Fruit fly (Drosophila melanogaster): ENCODE results near the gene Ndf.
A peak's percentile ranks its signal among the peaks of the same experiment; 100 is the strongest.

Ndf gene

dm6 chr2L:10017363-10017762 is 13.7 kb downstream of the Ndf start, which contains the start of gene CG13131:
Gene CG13131 (minus strand): TSS chr2L:10017463.
- TF ChIP-seq CG43689 (GFP tag; IDR thresholded peaks at IDR 0.05) = no peak
- TF ChIP-seq CG13123 (GFP tag; optimal IDR thresholded peaks at IDR 0.05) = no peak
- no peak for TF ChIP-seq jigr1 (GFP tag; IDR thresholded peaks at IDR 0.05)
- TF ChIP-seq ssp (GFP tag; IDR thresholded peaks at IDR 0.05) = no peak
- no peak for TF ChIP-seq inv (GFP tag; IDR thresholded peaks at IDR 0.05; ENCODE audit: partially characterized antibody)
- no peak for TF ChIP-seq CG3407 (GFP tag; optimal IDR thresholded peaks at IDR 0.05)
- no peak for TF ChIP-seq CG10431 (GFP tag; optimal IDR thresholded peaks at IDR 0.05)
- no peak for TF ChIP-seq CG3838 (GFP tag; optimal IDR thresholded peaks at IDR 0.05)
- TF ChIP-seq Gsc (GFP tag; IDR thresholded peaks at IDR 0.05) = no peak
- no peak for TF ChIP-seq CG30403 (GFP tag; optimal IDR thresholded peaks at IDR 0.05)

- TF ChIP-seq Ets97D (GFP tag; optimal IDR thresholded peaks at IDR 0.05) = no peak
- TF ChIP-seq sqz (GFP tag; optimal IDR thresholded peaks at IDR 0.05) = no peak
- TF ChIP-seq Gsc (GFP tag; IDR thresholded peaks at IDR 0.05) = no peak
- no peak for TF ChIP-seq sim (GFP tag; IDR thresholded peaks at IDR 0.05)
- TF ChIP-seq Fer1 (GFP tag; optimal IDR thresholded peaks at IDR 0.05) = no peak
- no peak for TF ChIP-seq exex (tag; optimal IDR thresholded peaks at IDR 0.05)
- TF ChIP-seq zfh1 (GFP tag; IDR thresholded peaks at IDR 0.05) = no peak
Observed at dm6 chr2L:10026376-10026775, 22.7 kb downstream of the Ndf start, which contains the start of gene CG13127. Gene CG13127 (plus strand): TSS chr2L:10026676.

dm6 chr2L:10032415-10032814 is 28.8 kb downstream of the Ndf start, which contains the start of gene obst-B:
Gene obst-B (plus strand): TSS chr2L:10032690.
- TF ChIP-seq kay (GFP tag; optimal IDR thresholded peaks at IDR 0.05) = no peak
- TF ChIP-seq Sry-β (GFP tag; optimal IDR thresholded peaks at IDR 0.05) = no peak
- no peak for TF ChIP-seq CG6854 (GFP tag; optimal IDR thresholded peaks at IDR 0.05)
- no peak for TF ChIP-seq Nf-YA (GFP tag; IDR thresholded peaks at IDR 0.05)
- no peak for TF ChIP-seq Mrtf (GFP tag; IDR thresholded peaks at IDR 0.05)
- peak in 1 of 2 experiments; percentile 7 for TF ChIP-seq Trl (optimal IDR thresholded peaks at IDR 0.05)
- TF ChIP-seq Trl (GFP tag; optimal IDR thresholded peaks at IDR 0.05) = no peak
- TF ChIP-seq tna (GFP tag; IDR thresholded peaks at IDR 0.05; ENCODE audit: partially characterized antibody) = peak; percentile 64
- TF ChIP-seq Dll (GFP tag; IDR thresholded peaks at IDR 0.05; ENCODE audit: partially characterized antibody) = no peak
- TF ChIP-seq onecut (GFP tag; IDR thresholded peaks at IDR 0.05) = no peak
- peak; percentile 29; the same call in 1 of the 3 replicates for TF ChIP-seq ci (GFP tag; IDR thresholded peaks at IDR 0.05)
- no peak for TF ChIP-seq dm (GFP tag; optimal IDR thresholded peaks at IDR 0.05)
- no peak for TF ChIP-seq trem (tag; optimal IDR thresholded peaks at IDR 0.05)
- peak; percentile 76 for TF ChIP-seq sd (tag; optimal IDR thresholded peaks at IDR 0.05)
- no peak for TF ChIP-seq luna (GFP tag; optimal IDR thresholded peaks at IDR 0.05)
- TF ChIP-seq nom (GFP tag; optimal IDR thresholded peaks at IDR 0.05) = no peak
- no peak for TF ChIP-seq CG6689 (GFP tag; IDR thresholded peaks at IDR 0.05)
- peak; percentile 49 for TF ChIP-seq Ets65A (GFP tag)
- no peak for TF ChIP-seq Kr (GFP tag; optimal IDR thresholded peaks at IDR 0.05)
- TF ChIP-seq dmrt99B (tag; optimal IDR thresholded peaks at IDR 0.05) = no peak
- peak; percentile 24; the same call in 1 of the 2 replicates for TF ChIP-seq CG13287 (GFP tag; IDR thresholded peaks at IDR 0.05; ENCODE audit: partially characterized antibody)
- peak; percentile 26 for TF ChIP-seq Jarid2 (GFP tag; optimal IDR thresholded peaks at IDR 0.05)
- no peak for TF ChIP-seq danr (GFP tag; IDR thresholded peaks at IDR 0.05)
- peak; percentile 45; the same call in 1 of the 2 replicates for TF ChIP-seq bbx (GFP tag; IDR thresholded peaks at IDR 0.05; ENCODE audit: partially characterized antibody)
- no peak for TF ChIP-seq CG1603 (tag; optimal IDR thresholded peaks at IDR 0.05)
- no peak for TF ChIP-seq Mad (GFP tag; optimal IDR thresholded peaks at IDR 0.05)
- no peak for TF ChIP-seq h (optimal IDR thresholded peaks at IDR 0.05)
- no peak for TF ChIP-seq ara (GFP tag; IDR thresholded peaks at IDR 0.05)
- TF ChIP-seq chinmo (GFP tag; IDR thresholded peaks at IDR 0.05; ENCODE audit: partially characterized antibody) = peak; percentile 97
- no peak for TF ChIP-seq pan (optimal IDR thresholded peaks at IDR 0.05)
- TF ChIP-seq pan (GFP tag; optimal IDR thresholded peaks at IDR 0.05 in 1 of 2, IDR thresholded peaks at IDR 0.05 in 1 of 2) = peak in 1 of 2 experiments; percentile 23
- TF ChIP-seq Dfd (GFP tag; optimal IDR thresholded peaks at IDR 0.05) = no peak
- no peak for TF ChIP-seq Lim3 (GFP tag; IDR thresholded peaks at IDR 0.05)
- TF ChIP-seq wor (GFP tag; IDR thresholded peaks at IDR 0.05) = no peak
- no peak for TF ChIP-seq CG4730 (GFP tag; IDR thresholded peaks at IDR 0.05)
